Worm (Caenorhabditis elegans) whole organism, L3 larva: ENCODE data around the gene F41C3.1.

Experiments used
- fkh-2 ChIP-seq: fragments of 150-350 bp; optimal IDR thresholded peaks from 2 replicates; lab custom pipeline; 2014; ENCODE audit warnings: missing biosample characterization, missing genetic modification reagents, missing genetic modification characterization
- nfya-1 ChIP-seq: sonication (generic microtip); optimal IDR thresholded peaks from 2 replicates; lab custom pipeline; 2017; ENCODE audit warnings: missing genetic modification characterization, mild to moderate bottlenecking, missing compliant biosample characterization, antibody characterized with exemption, moderate library complexity; ENCODE audit not compliant: insufficient read depth
- nhr-28 ChIP-seq: fragments of 150-350 bp; optimal IDR thresholded peaks from 2 replicates; lab custom pipeline; 2014; ENCODE audit warnings: missing biosample characterization, missing genetic modification characterization
- skn-1 ChIP-seq: fragments of 150-350 bp; optimal IDR thresholded peaks from 2 replicates; lab custom pipeline; 2014; ENCODE audit warnings: missing biosample characterization, missing genetic modification characterization
- snpc-4 ChIP-seq: fragments of 150-350 bp; optimal IDR thresholded peaks from 2 replicates; lab custom pipeline; 2014; ENCODE audit warnings: missing biosample characterization, missing genetic modification characterization
- unc-62 ChIP-seq: fragments of 150-350 bp; sonication (generic microtip); optimal IDR thresholded peaks from 4 replicates; lab custom pipeline; 2014; ENCODE audit warnings: missing biosample characterization, missing genetic modification reagents, missing genetic modification characterization

ce11 chrII:4789835-4790343, 37.8 kb downstream of the F41C3.1 start, which contains the start of gene F26G1.15:
- TF ChIP-seq nfya-1 (tag; lab: Kevin White, UChicago): no peak
- no peak for TF ChIP-seq snpc-4 (tag; lab: Kevin White, UChicago)
- no peak for TF ChIP-seq skn-1 (tag; lab: Kevin White, UChicago)
- no peak for TF ChIP-seq nhr-28
- TF ChIP-seq fkh-2 (tag; lab: Kevin White, UChicago): no peak
- no peak for TF ChIP-seq unc-62 (GFP tag; lab: Kevin White, UChicago)
